Worm (Caenorhabditis elegans) whole organism, L3 larva: ENCODE data around the gene VW02B12L.2.

ENCODE experiments used
- R02D3.7 ChIP-seq: fragments of 150-350 bp; optimal IDR thresholded peaks from 2 replicates; lab custom pipeline; 2014; ENCODE audit warnings: missing biosample characterization, missing genetic modification characterization
- lin-39 ChIP-seq: fragments of 150-350 bp; optimal IDR thresholded peaks from 2 replicates; lab custom pipeline; 2018; ENCODE audit warnings: missing biosample characterization, missing genetic modification reagents, missing genetic modification characterization
- nfya-1 ChIP-seq: sonication (generic microtip); optimal IDR thresholded peaks from 2 replicates; lab custom pipeline; 2017; ENCODE audit warnings: missing genetic modification characterization, mild to moderate bottlenecking, missing compliant biosample characterization, antibody characterized with exemption, moderate library complexity; ENCODE audit not compliant: insufficient read depth
- nhr-11 ChIP-seq: fragments of 150-350 bp; optimal IDR thresholded peaks from 2 replicates; lab custom pipeline; 2014; ENCODE audit warnings: missing biosample characterization, missing genetic modification characterization
- nhr-237 ChIP-seq: fragments of 150-350 bp; optimal IDR thresholded peaks from 2 replicates; lab custom pipeline; 2014; ENCODE audit warnings: missing biosample characterization, missing genetic modification characterization
- unc-62 ChIP-seq: fragments of 150-350 bp; sonication (generic microtip); optimal IDR thresholded peaks from 4 replicates; lab custom pipeline; 2014; ENCODE audit warnings: missing biosample characterization, missing genetic modification reagents, missing genetic modification characterization

ce11 chrII:11443862-11444261 is 3.7 kb upstream of the VW02B12L.2 start, which contains the start of gene adbp-1:
- TF ChIP-seq nfya-1 (tag; lab: Kevin White, UChicago) (no peak), R02D3.7 (no peak), nhr-11 (tag; lab: Kevin White, UChicago) (no peak), lin-39 (tag; lab: Kevin White, UChicago) (no peak), unc-62 (GFP tag; lab: Kevin White, UChicago) (no peak), nhr-237 (tag; lab: Kevin White, UChicago) (no peak)
